Fruit fly (Drosophila melanogaster) whole organism, larva: ENCODE data around the gene CG12535.
A peak's percentile ranks its signal among the peaks of the same experiment; 100 is the strongest.

Experiments used
- noc ChIP-seq: fragments of 200-800 bp; sonication (Bioruptor generic); optimal IDR thresholded peaks from 3 replicates; lab custom pipeline; 2019; ENCODE audit warnings: missing biosample characterization, mild to moderate bottlenecking, missing genetic modification characterization, moderate library complexity

Gene CG12535

DNA sequence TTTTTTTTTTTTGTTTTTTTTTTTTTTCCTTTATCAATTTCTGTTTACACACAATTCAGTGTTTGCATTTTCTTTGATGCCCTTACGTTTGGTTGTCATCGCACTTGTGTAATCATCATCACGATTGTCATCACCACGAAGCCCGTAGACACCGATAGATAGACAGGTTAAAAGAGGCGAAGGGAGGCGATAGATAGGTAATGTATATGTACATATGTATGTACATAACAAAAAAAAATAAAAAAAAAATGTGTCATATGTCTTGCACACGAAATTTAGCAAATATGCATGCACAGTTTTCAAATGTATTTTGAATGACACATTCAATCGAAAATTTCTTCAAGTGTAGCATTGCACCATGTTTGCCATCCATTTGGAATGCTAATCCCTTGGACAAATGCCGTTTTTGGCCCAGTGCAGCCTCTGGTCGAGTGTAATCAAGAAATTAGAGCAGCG lies 91.0 kb downstream of the CG12535 start:
- TF ChIP-seq noc, result peak; percentile 10

DNA sequence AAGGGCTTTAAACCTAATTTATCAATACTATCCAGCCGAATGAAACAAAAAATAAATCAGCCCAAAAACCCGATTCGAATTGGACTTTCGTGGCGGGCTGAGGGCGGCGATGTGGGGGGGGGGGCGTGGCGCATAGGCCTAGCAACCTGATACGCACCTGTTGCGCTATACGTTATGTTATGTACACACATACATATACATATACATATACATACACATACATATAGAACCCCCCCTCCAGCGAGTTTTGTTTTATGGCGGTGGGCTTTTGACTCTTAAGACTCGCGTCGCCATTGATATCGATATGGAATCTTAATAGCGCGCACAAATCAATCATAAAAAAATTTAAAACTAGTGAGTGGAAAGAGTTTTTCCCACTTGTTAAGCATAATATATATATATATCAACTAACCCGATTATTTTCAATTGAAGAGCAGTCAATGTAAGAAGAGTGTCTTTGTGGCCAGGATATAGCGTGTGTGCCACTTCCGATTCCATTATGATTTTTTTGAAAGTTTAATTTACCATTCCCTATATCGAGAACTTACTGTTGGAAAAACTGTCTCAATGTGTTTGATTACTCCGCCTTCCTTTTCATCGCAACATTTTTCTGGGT lies 91.7 kb downstream of the CG12535 start:
- TF ChIP-seq noc, result no peak

DNA sequence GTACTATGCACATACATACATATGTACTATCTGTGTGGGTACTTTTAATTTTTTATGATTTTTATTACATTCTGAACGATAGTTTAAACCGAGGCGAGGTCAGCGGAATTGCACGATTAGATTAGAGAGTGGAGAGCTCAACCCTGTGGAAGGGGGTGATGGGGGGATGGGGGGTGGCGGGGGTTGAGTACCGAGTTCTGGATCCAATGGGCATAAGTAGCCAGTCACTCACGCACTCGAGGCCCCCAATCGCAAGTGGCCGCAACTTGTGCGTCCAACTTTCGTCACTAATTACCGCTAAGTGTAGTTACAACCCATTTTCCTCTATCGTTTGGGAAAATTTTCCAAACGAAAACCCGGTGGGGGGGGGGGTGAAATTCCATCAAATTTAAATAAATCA lies 92.5 kb downstream of the CG12535 start:
- no peak for TF ChIP-seq noc

DNA sequence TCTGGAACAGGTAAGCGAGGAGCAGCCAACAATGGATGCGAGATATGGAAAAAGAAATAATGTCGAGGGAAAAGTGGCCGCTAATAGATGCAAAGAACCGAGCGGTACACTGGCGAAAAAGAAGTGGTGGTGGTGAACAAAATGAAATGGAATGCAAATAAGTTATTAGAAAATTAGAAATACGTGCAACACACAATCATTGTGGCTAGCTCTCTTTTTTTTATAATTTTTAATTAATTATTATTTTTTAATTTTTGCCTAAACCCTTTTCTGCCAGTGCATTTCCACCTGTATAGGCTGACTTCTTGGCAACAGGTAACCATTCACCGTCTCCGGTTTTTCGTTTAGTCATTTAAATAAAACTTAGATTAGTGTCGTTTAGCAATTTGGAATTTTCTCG lies 93.6 kb downstream of the CG12535 start:
- TF ChIP-seq noc, result peak; percentile 77

DNA sequence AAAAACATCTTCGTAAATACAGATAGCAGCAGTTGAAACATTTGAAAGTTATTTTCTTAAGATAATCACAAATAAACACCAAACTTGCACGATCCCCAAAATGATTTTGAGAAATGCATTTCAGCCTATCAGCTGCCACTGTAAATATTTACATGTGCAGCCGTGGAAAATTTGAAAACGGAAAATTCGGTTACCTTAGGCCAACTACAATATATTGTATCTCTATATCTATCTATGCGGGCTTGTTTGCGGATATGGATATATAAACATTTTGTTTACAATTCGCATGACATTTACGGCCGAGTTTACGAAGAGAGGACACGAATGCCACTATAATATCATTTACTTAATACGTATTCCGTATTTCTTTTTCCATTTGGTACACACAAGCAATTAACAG lies 94.3 kb downstream of the CG12535 start:
- no peak for TF ChIP-seq noc

DNA sequence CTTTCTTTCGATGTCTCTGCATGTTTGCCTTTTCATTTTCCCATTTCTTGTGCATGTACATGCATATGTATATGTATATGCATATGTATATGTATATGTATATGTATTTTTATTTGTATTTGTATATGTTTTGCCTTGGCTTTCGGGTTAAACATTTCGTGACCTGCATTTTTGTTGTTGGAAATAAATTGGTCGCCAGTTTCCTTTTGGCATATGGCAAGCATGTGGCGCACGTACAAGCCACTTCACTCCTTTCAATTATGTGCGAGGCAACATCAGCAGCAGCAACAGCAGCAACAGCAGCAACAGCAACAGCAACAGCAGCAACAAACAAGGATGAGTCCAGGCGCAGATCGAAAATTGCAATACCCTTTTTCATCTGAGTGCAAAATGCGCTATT lies 97.2 kb downstream of the CG12535 start:
- no peak for TF ChIP-seq noc

DNA sequence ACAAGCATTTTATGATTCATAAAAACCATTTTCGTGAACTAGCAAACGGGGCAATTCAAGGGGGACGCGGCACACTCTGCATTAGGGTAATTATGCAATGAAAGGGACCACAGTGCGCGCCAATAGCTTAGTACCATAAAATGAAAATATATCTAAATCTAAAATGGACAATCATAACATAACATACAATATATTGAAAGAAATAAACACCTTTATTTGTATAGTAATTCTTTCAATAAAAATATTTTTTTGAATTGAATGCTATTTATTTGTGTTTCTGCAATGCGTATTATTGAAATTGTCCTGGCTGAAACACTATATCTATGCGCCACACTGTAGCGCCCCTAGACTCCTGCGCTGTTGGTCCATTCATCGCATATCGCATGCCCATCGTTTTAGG lies 97.8 kb downstream of the CG12535 start:
- TF ChIP-seq noc, result no peak

DNA sequence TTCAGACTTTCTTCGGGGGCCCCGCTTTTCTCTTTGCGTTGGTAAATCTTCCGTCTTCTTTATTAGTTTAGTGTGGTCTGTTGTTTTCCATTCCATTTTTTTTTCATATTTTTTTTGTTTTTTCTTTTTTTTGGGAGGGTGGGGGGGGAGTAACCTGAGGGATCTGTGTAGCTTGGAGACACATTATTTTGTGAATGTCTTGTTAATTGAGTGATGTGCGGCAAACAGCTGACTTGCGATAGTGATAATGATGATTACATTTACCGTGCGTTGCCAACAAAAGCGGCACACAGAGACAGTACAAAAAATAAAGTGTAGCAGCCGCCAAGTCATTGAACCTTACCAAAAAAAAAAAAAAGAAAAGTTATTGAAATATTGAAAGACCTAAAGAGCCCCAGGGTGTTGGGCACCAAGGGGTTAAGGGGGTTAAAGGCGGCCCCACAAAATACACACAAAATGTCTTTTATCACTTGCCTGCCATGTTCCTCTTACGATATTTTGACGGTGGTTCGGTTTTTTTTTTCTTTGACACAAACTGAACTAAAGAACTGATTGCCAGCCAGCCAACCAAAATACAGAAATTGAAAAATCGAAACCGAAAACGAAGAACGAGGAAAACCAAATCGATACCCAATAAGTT lies 99.0 kb downstream of the CG12535 start:
- TF ChIP-seq noc, result no peak

DNA sequence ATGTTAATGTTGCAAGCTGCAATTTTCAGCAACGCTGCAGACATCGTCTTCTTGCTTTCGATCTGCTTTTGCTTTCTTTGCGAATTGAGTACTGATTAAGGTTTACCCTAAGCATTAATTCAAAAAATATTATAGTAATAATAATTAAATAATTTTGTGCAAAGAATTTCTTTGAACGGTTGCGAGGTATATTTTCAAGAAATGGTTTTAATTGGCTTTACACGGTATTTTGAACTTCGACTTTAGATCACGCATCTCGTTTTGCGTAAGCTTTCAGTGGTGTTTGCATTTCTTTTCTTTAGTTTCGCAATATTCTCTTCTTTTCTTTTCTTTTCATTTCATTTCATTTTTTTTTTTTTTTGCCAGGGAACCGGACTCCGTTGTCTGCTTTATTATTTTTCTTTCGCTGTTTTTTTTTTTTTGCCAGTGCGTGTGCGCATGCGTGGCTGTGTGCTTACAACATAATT lies 102.1 kb downstream of the CG12535 start:
- no peak for TF ChIP-seq noc

DNA sequence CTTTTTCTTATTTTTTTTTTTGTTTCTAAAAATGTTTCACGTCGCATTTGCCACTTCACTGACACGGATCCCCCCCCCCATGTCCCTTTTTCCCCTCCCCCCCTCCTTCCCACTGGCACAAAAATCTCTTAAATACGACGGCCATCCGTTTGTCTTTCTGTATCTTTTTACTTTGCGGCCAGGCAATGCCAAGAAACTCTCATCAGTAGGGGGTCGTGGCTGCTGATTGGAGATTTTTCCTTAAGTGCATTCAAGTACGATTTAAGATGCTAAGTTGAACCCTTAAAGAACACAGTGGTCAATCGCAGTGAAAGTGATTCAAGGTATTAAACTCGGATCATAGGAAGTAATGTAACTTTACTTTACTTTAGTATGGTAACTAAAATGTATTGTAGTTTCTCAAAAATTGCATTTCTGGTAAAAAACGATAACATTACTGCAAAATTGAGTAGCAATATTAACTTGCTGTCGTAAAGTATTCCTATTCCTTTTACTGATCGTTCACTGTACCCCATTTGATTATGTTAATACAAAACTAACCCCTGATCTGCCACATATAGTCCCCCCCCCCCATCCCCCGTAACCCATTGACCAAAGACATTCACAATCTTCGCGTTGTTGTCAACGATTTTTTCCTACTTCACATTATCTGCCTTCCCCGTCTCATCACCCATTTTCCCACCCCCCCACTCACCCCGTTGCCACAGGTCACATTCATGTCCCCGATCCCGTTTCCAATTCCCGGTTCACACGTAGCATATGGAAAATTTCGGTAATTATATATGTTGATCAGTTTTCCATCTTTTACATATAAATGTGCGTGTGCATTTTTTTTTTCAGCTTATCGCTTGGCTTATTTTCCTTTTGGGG lies 104.1 kb downstream of the CG12535 start:
- TF ChIP-seq noc, result no peak

DNA sequence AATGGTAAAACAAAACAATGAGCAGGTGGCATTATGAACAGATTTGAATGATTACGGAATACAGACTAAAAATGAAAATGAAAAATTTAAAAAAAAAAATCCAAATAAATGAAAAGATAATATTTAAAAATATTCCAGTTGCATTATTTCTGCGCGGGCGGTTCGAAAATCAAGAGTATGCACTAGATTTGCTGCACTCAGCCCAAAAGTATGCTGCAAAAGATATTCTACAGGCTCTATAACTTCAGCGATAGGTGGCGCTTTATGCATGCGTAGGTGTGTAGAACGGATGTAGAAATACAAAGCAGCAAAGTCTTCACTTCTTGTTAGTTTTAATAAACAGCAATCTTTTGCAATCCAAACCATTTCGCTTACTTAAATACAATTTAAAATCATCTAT lies 105.1 kb downstream of the CG12535 start:
- TF ChIP-seq noc, result no peak
